Worm (Caenorhabditis elegans) whole organism, L4 larva: ENCODE measurements around the gene sel-8.

Experiments used
- D1046.2 ChIP-seq: fragments of 200-800 bp; sonication (Bioruptor generic); IDR thresholded peaks from 2 replicates; pipeline ENCODE4 v1.3.6; 2022; ENCODE audit warnings: missing genetic modification characterization, missing compliant biosample characterization
- F26F4.8 ChIP-seq: fragments of 200-800 bp; sonication (Bioruptor generic); conservative IDR thresholded peaks from 2 replicates; pipeline ENCODE4 v1.3.6; 2022; ENCODE audit warnings: missing genetic modification characterization, missing compliant biosample characterization
- F37D6.2 ChIP-seq: sonication (generic microtip); optimal IDR thresholded peaks from 2 replicates; lab custom pipeline; 2016; ENCODE audit warnings: mild to moderate bottlenecking, missing genetic modification characterization, missing compliant biosample characterization
- Y5F2A.4 ChIP-seq: fragments of 200-800 bp; sonication (Bioruptor generic); optimal IDR thresholded peaks from 2 replicates; lab custom pipeline; 2018; ENCODE audit warnings: mild to moderate bottlenecking, missing genetic modification characterization, missing compliant biosample characterization
- aha-1 ChIP-seq: fragments of 150-350 bp; peaks from one replicate; lab custom pipeline; 2014; ENCODE audit warnings: missing biosample characterization, missing genetic modification characterization
- aly-2 ChIP-seq: sonication (generic microtip); optimal IDR thresholded peaks from 2 replicates; lab custom pipeline; 2018; ENCODE audit warnings: missing biosample characterization, missing genetic modification characterization
- arid-1 ChIP-seq: fragments of 200-800 bp; sonication (Bioruptor generic); conservative IDR thresholded peaks from 2 replicates; pipeline ENCODE4 v1.3.6; 2022; ENCODE audit warnings: missing genetic modification reagents, missing genetic modification characterization, missing compliant biosample characterization
- ceh-62 ChIP-seq: sonication (generic microtip); optimal IDR thresholded peaks from 2 replicates; lab custom pipeline; 2017; ENCODE audit warnings: missing biosample characterization, missing genetic modification characterization
- ces-1 ChIP-seq: fragments of 150-350 bp; sonication (generic microtip); optimal IDR thresholded peaks from 4 replicates; lab custom pipeline; 2014; ENCODE audit warnings: missing biosample characterization, missing genetic modification reagents, missing genetic modification characterization
- cey-2 ChIP-seq: sonication (generic microtip); optimal IDR thresholded peaks from 3 replicates; lab custom pipeline; 2017; ENCODE audit warnings: missing genetic modification characterization, mild to moderate bottlenecking, missing compliant biosample characterization, antibody characterized with exemption, borderline replicate concordance; ENCODE audit not compliant: insufficient read depth
- daf-19 ChIP-seq: fragments of 200-800 bp; sonication (Bioruptor generic); conservative IDR thresholded peaks from 2 replicates; pipeline ENCODE4 v1.3.6; 2022; ENCODE audit warnings: missing genetic modification characterization, missing compliant biosample characterization
- dmd-6 ChIP-seq: fragments of 200-800 bp; sonication (Bioruptor generic); IDR thresholded peaks from 2 replicates; pipeline ENCODE4 v1.3.6; 2022; ENCODE audit warnings: missing genetic modification reagents, missing genetic modification characterization, missing compliant biosample characterization
- dpl-1 ChIP-seq: fragments of 150-350 bp; optimal IDR thresholded peaks from 2 replicates; lab custom pipeline; 2014; ENCODE audit warnings: missing biosample characterization, missing genetic modification reagents, missing genetic modification characterization
- duxl-1 ChIP-seq: sonication (generic microtip); optimal IDR thresholded peaks from 2 replicates; lab custom pipeline; 2016; ENCODE audit warnings: mild to moderate bottlenecking, missing genetic modification characterization, moderate library complexity, missing compliant biosample characterization; ENCODE audit not compliant: poor library complexity
- dve-1 ChIP-seq: sonication (generic microtip); optimal IDR thresholded peaks from 2 replicates; lab custom pipeline; 2017; ENCODE audit warnings: antibody characterized with exemption, mild to moderate bottlenecking, missing genetic modification characterization, missing compliant biosample characterization; ENCODE audit not compliant: insufficient read depth
- egl-43 ChIP-seq: fragments of 200-800 bp; sonication (Bioruptor generic); IDR thresholded peaks from 2 replicates; pipeline ENCODE4 v1.3.6; 2022; ENCODE audit warnings: missing genetic modification reagents, missing genetic modification characterization, missing compliant biosample characterization
- gei-8 ChIP-seq: fragments of 200-800 bp; sonication (Bioruptor generic); optimal IDR thresholded peaks from 2 replicates; lab custom pipeline; 2018; ENCODE audit warnings: mild to moderate bottlenecking, missing genetic modification characterization, missing compliant biosample characterization
- hlh-11 ChIP-seq: fragments of 200-800 bp; sonication (Bioruptor generic); optimal IDR thresholded peaks from 2 replicates; lab custom pipeline; 2018; ENCODE audit warnings: mild to moderate bottlenecking, missing genetic modification characterization, missing compliant biosample characterization
- hlh-30 ChIP-seq: sonication (generic microtip); optimal IDR thresholded peaks from 2 replicates; lab custom pipeline; 2017; ENCODE audit warnings: antibody characterized with exemption, mild to moderate bottlenecking, missing genetic modification characterization, missing compliant biosample characterization; ENCODE audit not compliant: insufficient read depth
- hmg-1.1 ChIP-seq: fragments of 200-800 bp; sonication (Bioruptor generic); IDR thresholded peaks from 2 replicates; pipeline ENCODE4 v1.3.6; 2022; ENCODE audit warnings: missing genetic modification reagents, missing genetic modification characterization, missing compliant biosample characterization
- jun-1 ChIP-seq: fragments of 150-350 bp; optimal IDR thresholded peaks from 2 replicates; lab custom pipeline; 2014; ENCODE audit warnings: missing biosample characterization, missing genetic modification reagents, missing genetic modification characterization
- lin-13 ChIP-seq: fragments of 150-350 bp; optimal IDR thresholded peaks from 2 replicates; lab custom pipeline; 2014; ENCODE audit warnings: missing biosample characterization, missing genetic modification reagents, missing genetic modification characterization
- lin-38 ChIP-seq: fragments of 200-800 bp; sonication (Bioruptor generic); IDR thresholded peaks from 2 replicates; pipeline ENCODE4 v1.3.6; 2022; ENCODE audit warnings: missing genetic modification reagents, missing genetic modification characterization, missing compliant biosample characterization
- lsy-2 ChIP-seq, 2 experiments: fragments of 150-350 bp in 1 of 2; sonication (generic microtip) in 1 of 2; optimal IDR thresholded peaks; 2 replicates each; lab custom pipeline; 2014 to 2017; ENCODE audit warnings: missing biosample characterization in 2 of 2, missing genetic modification characterization in 2 of 2
- madf-5 ChIP-seq, 2 experiments: fragments of 200-800 bp; sonication (Bioruptor generic); IDR thresholded peaks; 2 replicates each; pipeline ENCODE4 v1.3.6; 2022; ENCODE audit warnings: missing compliant biosample characterization in 2 of 2, missing genetic modification characterization in 2 of 2
- mdt-29 ChIP-seq: fragments of 200-800 bp; sonication (Bioruptor generic); IDR thresholded peaks from 2 replicates; pipeline ENCODE4 v1.3.6; 2022; ENCODE audit warnings: missing genetic modification reagents, missing genetic modification characterization, missing compliant biosample characterization
- mep-1 ChIP-seq: fragments of 150-350 bp; sonication (generic microtip); optimal IDR thresholded peaks from 3 replicates; lab custom pipeline; 2014; ENCODE audit warnings: missing biosample characterization, missing genetic modification characterization
- mes-2 ChIP-seq: sonication (generic microtip); optimal IDR thresholded peaks from 2 replicates; lab custom pipeline; 2016; ENCODE audit warnings: missing genotype, mild to moderate bottlenecking, missing genetic modification characterization, missing compliant biosample characterization; ENCODE audit not compliant: poor library complexity, severe bottlenecking
- mxl-2 ChIP-seq: fragments of 200-800 bp; sonication (Bioruptor generic); conservative IDR thresholded peaks from 2 replicates; pipeline ENCODE4 v1.3.6; 2022; ENCODE audit warnings: missing genetic modification reagents, missing genetic modification characterization, missing compliant biosample characterization
- mxl-3 ChIP-seq: fragments of 200-800 bp; sonication (Bioruptor generic); optimal IDR thresholded peaks from 2 replicates; lab custom pipeline; 2018; ENCODE audit warnings: mild to moderate bottlenecking, missing genetic modification characterization, missing compliant biosample characterization
- nhr-10 ChIP-seq: fragments of 150-350 bp; optimal IDR thresholded peaks from 2 replicates; lab custom pipeline; 2014; ENCODE audit warnings: missing biosample characterization, missing genetic modification characterization
- nhr-102 ChIP-seq: sonication (generic microtip); optimal IDR thresholded peaks from 2 replicates; lab custom pipeline; 2016; ENCODE audit warnings: mild to moderate bottlenecking, missing genetic modification characterization, moderate library complexity, missing compliant biosample characterization
- nhr-11 ChIP-seq: fragments of 150-350 bp; optimal IDR thresholded peaks from 2 replicates; lab custom pipeline; 2014; ENCODE audit warnings: missing biosample characterization, missing genetic modification characterization
- nhr-25 ChIP-seq: sonication (generic microtip); optimal IDR thresholded peaks from 2 replicates; lab custom pipeline; 2017; ENCODE audit warnings: missing genetic modification characterization, mild to moderate bottlenecking, missing compliant biosample characterization, antibody characterized with exemption, moderate library complexity, borderline replicate concordance; ENCODE audit not compliant: insufficient read depth
- nhr-28 ChIP-seq: fragments of 150-350 bp; optimal IDR thresholded peaks from 2 replicates; lab custom pipeline; 2014; ENCODE audit warnings: missing biosample characterization, missing genetic modification characterization
- nhr-41 ChIP-seq: fragments of 200-800 bp; sonication (Bioruptor generic); IDR thresholded peaks from 2 replicates; pipeline ENCODE4 v1.3.6; 2022; ENCODE audit warnings: missing genetic modification reagents, missing genetic modification characterization, missing compliant biosample characterization
- nhr-6 ChIP-seq: fragments of 150-350 bp; optimal IDR thresholded peaks from 2 replicates; lab custom pipeline; 2014; ENCODE audit warnings: missing biosample characterization, missing genetic modification characterization
- pqm-1 ChIP-seq: sonication (generic microtip); optimal IDR thresholded peaks from 2 replicates; lab custom pipeline; 2017; ENCODE audit warnings: missing biosample characterization, missing genetic modification characterization
- saeg-2 ChIP-seq: fragments of 200-800 bp; sonication (Bioruptor generic); IDR thresholded peaks from 2 replicates; pipeline ENCODE4 v1.3.6; 2022; ENCODE audit warnings: missing genetic modification reagents, missing genetic modification characterization, missing compliant biosample characterization
- snpc-1.2 ChIP-seq: fragments of 200-800 bp; sonication (Bioruptor generic); IDR thresholded peaks from 2 replicates; pipeline ENCODE4 v1.3.6; 2022; ENCODE audit warnings: missing genetic modification reagents, missing genetic modification characterization, missing compliant biosample characterization
- snpc-4 ChIP-seq: fragments of 150-350 bp; optimal IDR thresholded peaks from 2 replicates; lab custom pipeline; 2014; ENCODE audit warnings: missing biosample characterization, missing genetic modification characterization
- unc-130 ChIP-seq: sonication (generic microtip); optimal IDR thresholded peaks from 2 replicates; lab custom pipeline; 2016; ENCODE audit warnings: missing genetic modification reagents, missing genetic modification characterization, missing compliant biosample characterization
- unc-62 ChIP-seq, 3 experiments: fragments of 150-350 bp in 1 of 3; sonication (generic microtip); optimal IDR thresholded peaks in 2 of 3; peaks in 1 of 3; 1 replicate in 1 of 3; 2 replicates in 2 of 3; lab custom pipeline; 2014 to 2017; ENCODE audit warnings: missing biosample characterization in 3 of 3, missing genetic modification characterization in 3 of 3, missing genetic modification reagents in 3 of 3, missing genotype in 1 of 3
- zfp-2 ChIP-seq: sonication (generic microtip); optimal IDR thresholded peaks from 2 replicates; lab custom pipeline; 2016; ENCODE audit warnings: mild to moderate bottlenecking, missing genetic modification characterization, missing compliant biosample characterization
- zip-2 ChIP-seq: fragments of 150-350 bp; optimal IDR thresholded peaks from 2 replicates; lab custom pipeline; 2014; ENCODE audit warnings: missing biosample characterization, missing genetic modification characterization

Gene sel-8

DNA sequence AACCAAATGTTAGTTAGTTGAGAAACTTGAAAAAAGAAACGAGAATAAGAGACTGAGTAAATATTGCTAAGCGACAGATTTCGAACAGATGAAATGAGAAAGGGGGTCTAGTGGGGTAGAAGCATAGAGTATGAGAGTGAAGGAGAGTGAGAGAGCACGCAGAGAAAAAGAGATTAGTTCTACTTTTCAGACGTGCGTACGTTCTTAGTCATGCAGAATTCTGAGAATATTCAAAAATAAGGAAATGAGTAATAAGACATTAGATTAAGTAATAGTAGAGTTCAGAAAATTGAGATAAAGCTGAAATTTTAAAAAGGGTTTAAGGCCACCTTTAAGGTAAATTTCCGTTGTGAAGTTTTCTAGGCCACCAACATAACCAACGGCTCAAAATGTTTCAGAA, 44.0 kb upstream of the sel-8 start:
- TF ChIP-seq saeg-2 (GFP tag; lab: Robert Waterston, UW) (no peak), ceh-62 (no peak), madf-5 (GFP tag; IDR thresholded peaks at IDR 0.05; lab: Robert Waterston, UW) (no peak), nhr-25 (tag; lab: Kevin White, UChicago) (no peak), nhr-41 (GFP tag; lab: Robert Waterston, UW) (no peak), nhr-10 (no peak), gei-8 (GFP tag; lab: Kevin White, UChicago) (no peak), nhr-11 (peak; percentile 32), Y5F2A.4 (no peak), D1046.2 (GFP tag; lab: Robert Waterston, UW) (no peak), aly-2 (tag; lab: Kevin White, UChicago) (no peak), pqm-1 (tag; lab: Kevin White, UChicago) (no peak), snpc-4 (tag; lab: Kevin White, UChicago) (no peak), F26F4.8 (GFP tag; lab: Robert Waterston, UW) (no peak), lsy-2 (tag; optimal IDR thresholded peaks at IDR 0.05; lab: Kevin White, UChicago) (peak in 1 of 2 experiments; percentile 36), mxl-3 (GFP tag; lab: Kevin White, UChicago) (no peak), dmd-6 (GFP tag; lab: Robert Waterston, UW) (no peak), mdt-29 (GFP tag; lab: Robert Waterston, UW) (no peak), nhr-102 (tag; lab: Kevin White, UChicago) (no peak), ces-1 (GFP tag; lab: Kevin White, UChicago) (no peak), jun-1 (no peak), zip-2 (no peak), egl-43 (GFP tag; lab: Robert Waterston, UW) (no peak), snpc-1.2 (GFP tag; lab: Robert Waterston, UW) (no peak), hmg-1.1 (0 out of 2 replicates have a peak, but pooled peaks have one; percentile 8), cey-2 (no peak)

DNA sequence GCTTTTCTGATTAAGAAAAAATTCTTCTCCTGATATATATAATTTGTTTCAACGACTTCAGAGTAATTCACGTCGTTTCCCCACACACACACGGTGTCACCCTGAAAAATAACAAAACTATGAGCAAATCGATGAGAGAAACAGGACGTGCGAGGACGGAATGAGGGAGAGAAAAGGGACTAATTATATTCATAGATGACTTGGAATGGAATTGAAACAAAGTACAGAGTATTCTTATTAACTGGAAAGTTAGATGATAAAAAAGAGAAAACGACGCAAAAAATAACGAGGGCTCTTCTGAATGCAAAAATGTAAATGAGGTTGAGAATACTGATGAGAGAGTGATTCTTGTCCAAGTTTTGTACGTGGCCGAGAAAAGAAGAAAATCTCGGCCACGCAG, 43.4 kb upstream of the sel-8 start, which contains the start of gene C46F11.6:
C46F11.6 (minus strand) TSS at position 101 of the 400 bp plus-strand sequence.
- TF ChIP-seq zfp-2 (tag; lab: Kevin White, UChicago) (no peak), unc-62 (GFP tag; optimal IDR thresholded peaks at IDR 0.05 in 1 of 2; lab: Kevin White, UChicago) (peak in 1 of 2 experiments; percentile 58), unc-62 (tag; optimal IDR thresholded peaks at IDR 0.05; lab: Kevin White, UChicago) (no peak)

DNA sequence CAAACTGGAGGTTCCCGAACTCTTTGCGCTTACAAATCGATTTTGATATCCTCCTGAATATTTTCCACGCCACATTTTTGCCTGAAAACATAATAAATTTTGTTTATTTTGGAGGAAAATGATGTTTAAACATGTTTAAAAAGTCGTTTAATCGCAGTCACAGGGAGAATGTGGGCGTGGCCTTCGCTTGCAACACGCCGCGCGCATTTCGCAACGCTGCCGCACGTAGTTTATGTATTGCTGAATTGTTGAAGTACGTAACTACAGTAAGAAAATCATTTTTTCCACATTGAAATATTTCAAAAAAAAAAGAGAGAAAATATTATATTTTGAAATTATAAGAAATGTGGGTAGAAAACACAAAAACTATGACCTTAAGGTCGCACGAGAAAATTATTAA, 37.3 kb upstream of the sel-8 start, which contains the start of gene C46F11.4:
C46F11.4 (minus strand) TSS at position 81 of the 400 bp plus-strand sequence.
- TF ChIP-seq aha-1 (tag; lab: Kevin White, UChicago) (peak; percentile 49), D1046.2 (GFP tag; lab: Robert Waterston, UW) (no peak), hlh-30 (tag; lab: Kevin White, UChicago) (peak; percentile 67), lin-38 (GFP tag; lab: Robert Waterston, UW) (peak; percentile 48), dpl-1 (peak; percentile 43), F37D6.2 (tag; lab: Kevin White, UChicago) (no peak), lsy-2 (tag; optimal IDR thresholded peaks at IDR 0.05; lab: Kevin White, UChicago) (peak; percentile 5 to 67), unc-130 (peak; percentile 14), hmg-1.1 (peak; percentile 50; the same call in 1 of the 2 replicates), mes-2 (tag; lab: Kevin White, UChicago) (peak; percentile 87), duxl-1 (tag; lab: Kevin White, UChicago) (peak; percentile 62), daf-19 (GFP tag; lab: Robert Waterston, UW) (0 out of 2 replicates have a peak, but pooled peaks have one; percentile 71), Y5F2A.4 (no peak), dve-1 (peak; percentile 40), lin-13 (peak; percentile 45), hlh-11 (tag; lab: Kevin White, UChicago) (no peak), nhr-28 (tag; lab: Kevin White, UChicago) (peak; percentile 92), mep-1 (peak; percentile 66), arid-1 (GFP tag; lab: Robert Waterston, UW) (peak; percentile 36; the same call in 1 of the 2 replicates), mxl-2 (GFP tag; lab: Robert Waterston, UW) (no peak), nhr-6 (tag; lab: Kevin White, UChicago) (peak; percentile 15), ceh-62 (no peak)
